Worm (Caenorhabditis elegans) whole organism, late embryonic: ENCODE data around the gene fipr-29.

Experiments
- K09A11.1 ChIP-seq: sonication (generic microtip); optimal IDR thresholded peaks from 2 replicates; lab custom pipeline; 2017; ENCODE audit warnings: antibody characterized with exemption, mild to moderate bottlenecking, missing genetic modification characterization, missing compliant biosample characterization; ENCODE audit not compliant: insufficient read depth
- nfya-1 ChIP-seq: sonication (generic microtip); optimal IDR thresholded peaks from 2 replicates; lab custom pipeline; 2017; ENCODE audit warnings: missing genetic modification characterization, mild to moderate bottlenecking, missing compliant biosample characterization, antibody characterized with exemption, moderate library complexity
- nhr-11 ChIP-seq: fragments of 150-350 bp; optimal IDR thresholded peaks from 2 replicates; lab custom pipeline; 2014; ENCODE audit warnings: missing biosample characterization, missing genetic modification characterization
- odd-2 ChIP-seq: sonication (generic microtip); optimal IDR thresholded peaks from 2 replicates; lab custom pipeline; 2017; ENCODE audit warnings: antibody characterized with exemption, mild to moderate bottlenecking, missing genetic modification characterization, missing compliant biosample characterization

ce11 chrIII:3034458-3034857, 25.7 kb downstream of the fipr-29 start:
- TF ChIP-seq nfya-1 (tag; lab: Kevin White, UChicago) (no peak), nhr-11 (no peak), K09A11.1 (tag; lab: Kevin White, UChicago) (no peak), odd-2 (no peak)
